Worm (Caenorhabditis elegans) whole organism, L2 larva: ENCODE results near the gene H39E23.3.

Source experiments
- ama-1 ChIP-seq: fragments of 150-350 bp; optimal IDR thresholded peaks from 2 replicates; lab custom pipeline; 2018; ENCODE audit warnings: inconsistent platforms
- lin-13 ChIP-seq: fragments of 150-350 bp; optimal IDR thresholded peaks from 2 replicates; lab custom pipeline; 2014; ENCODE audit warnings: missing biosample characterization, missing genetic modification reagents, missing genetic modification characterization
- lin-39 ChIP-seq: fragments of 150-350 bp; optimal IDR thresholded peaks from 2 replicates; lab custom pipeline; 2014; ENCODE audit warnings: missing biosample characterization, missing genetic modification reagents, missing genetic modification characterization
- nhr-10 ChIP-seq: sonication (generic microtip); optimal IDR thresholded peaks from 2 replicates; lab custom pipeline; 2017; ENCODE audit warnings: missing biosample characterization, missing genetic modification characterization
- unc-62 ChIP-seq: fragments of 150-350 bp; optimal IDR thresholded peaks from 2 replicates; lab custom pipeline; 2014; ENCODE audit warnings: missing biosample characterization, missing genetic modification reagents, missing genetic modification characterization

DNA sequence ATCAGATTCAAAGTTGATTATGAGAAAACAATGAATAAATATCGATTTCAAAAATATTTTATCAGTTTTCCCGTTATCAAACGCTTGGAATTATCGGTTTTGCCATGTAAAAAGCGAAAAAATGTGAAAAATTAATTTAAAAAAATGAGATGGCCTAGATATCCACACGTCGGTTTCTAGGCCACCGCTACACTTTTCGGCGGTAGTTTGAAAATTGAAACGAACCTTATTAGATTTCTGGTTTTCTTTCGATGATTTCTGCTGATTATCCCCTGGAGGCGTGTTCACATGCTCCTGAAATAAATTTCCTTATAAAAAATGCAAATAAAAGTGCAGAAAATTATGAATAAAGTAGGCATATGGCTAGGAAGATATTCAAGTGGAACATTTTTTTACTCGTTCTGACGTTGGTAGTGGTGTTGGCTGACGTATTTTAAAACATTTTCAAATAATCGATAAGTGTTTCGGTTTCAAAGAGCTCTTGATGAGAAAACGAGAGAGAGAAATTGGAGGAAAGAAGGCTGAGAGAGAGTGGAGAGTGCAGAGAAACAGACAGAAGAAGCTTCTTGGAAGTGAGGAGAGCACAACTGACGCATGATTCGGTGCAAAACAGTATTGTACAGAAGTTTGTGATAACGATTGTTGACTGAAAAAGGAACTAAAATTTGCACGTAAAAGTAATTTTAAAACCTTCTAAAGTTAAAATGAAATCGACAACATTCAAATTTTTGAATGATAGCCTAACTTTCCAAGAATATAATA, 25.6 kb downstream of the H39E23.3 start:
- TF ChIP-seq lin-39 (tag; lab: Kevin White, UChicago) (no peak), ama-1 (lab: Kevin White, UChicago) (no peak), unc-62 (no peak), nhr-10 (no peak), lin-13 (GFP tag; lab: Kevin White, UChicago) (no peak)
